Fruit fly (Drosophila melanogaster) whole organism, embryonic: ENCODE data around the gene Indy.
A peak's percentile ranks its signal among the peaks of the same experiment; 100 is the strongest.

Experiments used
- Abd-B ChIP-seq: fragments of 200-800 bp; sonication (Bioruptor generic); optimal IDR thresholded peaks from 2 replicates; lab custom pipeline; 2018; ENCODE audit warnings: missing biosample characterization, mild to moderate bottlenecking, missing genetic modification characterization, moderate library complexity
- BtbVII ChIP-seq: fragments of 200-800 bp; sonication (Bioruptor generic); optimal IDR thresholded peaks from 3 replicates; lab custom pipeline; 2017; ENCODE audit warnings: missing biosample characterization, mild to moderate bottlenecking, missing genetic modification characterization
- Bteb2 ChIP-seq: fragments of 200-800 bp; sonication (Bioruptor generic); optimal IDR thresholded peaks from 2 replicates; lab custom pipeline; 2016; ENCODE audit warnings: missing biosample characterization, missing genetic modification characterization
- C15 ChIP-seq: fragments of 200-800 bp; sonication (Bioruptor generic); IDR thresholded peaks from 3 replicates; pipeline ENCODE4 v1.3.6; 2022; ENCODE audit warnings: missing biosample characterization, missing genetic modification characterization
- CG11085 ChIP-seq: fragments of 200-800 bp; sonication (Bioruptor generic); IDR thresholded peaks from 2 replicates; pipeline ENCODE4 v1.3.6; 2022; ENCODE audit warnings: missing biosample characterization, missing genetic modification characterization
- CG11504 ChIP-seq: fragments of 200-800 bp; sonication (Bioruptor generic); optimal IDR thresholded peaks from 3 replicates; lab custom pipeline; 2019; ENCODE audit warnings: missing biosample characterization, mild to moderate bottlenecking, missing genetic modification characterization, moderate library complexity
- CG12219 ChIP-seq: fragments of 200-800 bp; sonication (Bioruptor generic); optimal IDR thresholded peaks from 3 replicates; lab custom pipeline; 2018; ENCODE audit warnings: missing biosample characterization, mild to moderate bottlenecking, missing genetic modification characterization
- CG1233 ChIP-seq: fragments of 200-800 bp; sonication (Bioruptor generic); optimal IDR thresholded peaks from 4 replicates; lab custom pipeline; 2018; ENCODE audit warnings: missing biosample characterization, mild to moderate bottlenecking, missing genetic modification characterization
- CG13894 ChIP-seq: fragments of 200-800 bp; sonication (Bioruptor generic); optimal IDR thresholded peaks from 3 replicates; lab custom pipeline; 2018; ENCODE audit warnings: missing biosample characterization, mild to moderate bottlenecking, missing genetic modification characterization, moderate library complexity
- CG17359 ChIP-seq: fragments of 200-800 bp; sonication (Bioruptor generic); optimal IDR thresholded peaks from 3 replicates; lab custom pipeline; 2018; ENCODE audit warnings: missing biosample characterization, mild to moderate bottlenecking, missing genetic modification characterization, moderate library complexity
- CG18619 ChIP-seq: fragments of 200-800 bp; sonication (Bioruptor generic); optimal IDR thresholded peaks from 3 replicates; lab custom pipeline; 2017; ENCODE audit warnings: missing biosample characterization, mild to moderate bottlenecking, missing genetic modification characterization
- CG2678 ChIP-seq: fragments of 200-800 bp; sonication (Bioruptor generic); optimal IDR thresholded peaks from 3 replicates; lab custom pipeline; 2019; ENCODE audit warnings: missing biosample characterization, mild to moderate bottlenecking, missing genetic modification characterization, moderate library complexity
- CG31388 ChIP-seq: fragments of 200-800 bp; sonication (Bioruptor generic); optimal IDR thresholded peaks from 2 replicates; lab custom pipeline; 2016; ENCODE audit warnings: missing biosample characterization, missing genetic modification characterization
- CG31441 ChIP-seq: fragments of 200-800 bp; sonication (Bioruptor generic); IDR thresholded peaks from 2 replicates; pipeline ENCODE4 v1.3.6; 2022; ENCODE audit warnings: missing biosample characterization, missing genetic modification characterization
- CG3838 ChIP-seq: fragments of 200-800 bp; sonication (Bioruptor generic); optimal IDR thresholded peaks from 3 replicates; lab custom pipeline; 2016; ENCODE audit warnings: missing biosample characterization, missing genetic modification characterization
- CG7556 ChIP-seq: fragments of 200-800 bp; sonication (Bioruptor generic); optimal IDR thresholded peaks from 2 replicates; lab custom pipeline; 2017; ENCODE audit warnings: missing biosample characterization, mild to moderate bottlenecking, missing genetic modification characterization
- CG8944 ChIP-seq: fragments of 200-800 bp; sonication (Bioruptor generic); optimal IDR thresholded peaks from 3 replicates; lab custom pipeline; 2016; ENCODE audit warnings: missing biosample characterization, missing genetic modification characterization
- CG9817 ChIP-seq: fragments of 200-800 bp; sonication (Bioruptor generic); optimal IDR thresholded peaks from 2 replicates; lab custom pipeline; 2018; ENCODE audit warnings: missing biosample characterization, mild to moderate bottlenecking, missing genetic modification characterization, moderate library complexity
- D ChIP-seq, 2 experiments: fragments of 200-800 bp in 1 of 2; fragments of >200 bp in 1 of 2; sonication (Bioruptor generic) in 1 of 2; optimal IDR thresholded peaks; 2 replicates in 1 of 2; 3 replicates in 1 of 2; lab custom pipeline; 2017; ENCODE audit warnings: mild to moderate bottlenecking in 1 of 2, missing biosample characterization in 1 of 2, missing genetic modification characterization in 1 of 2, missing genetic modification reagents in 1 of 2
- D19A ChIP-seq: fragments of 200-800 bp; optimal IDR thresholded peaks from 3 replicates; lab custom pipeline; 2019; ENCODE audit warnings: missing biosample characterization, mild to moderate bottlenecking, missing genetic modification characterization, moderate library complexity
- Ets65A ChIP-seq: fragments of 200-800 bp; sonication (Bioruptor generic); peaks from one replicate; lab custom pipeline; 2016; ENCODE audit warnings: missing biosample characterization, missing genetic modification characterization
- HLH54F ChIP-seq: fragments of 200-800 bp; sonication (Bioruptor generic); optimal IDR thresholded peaks from 3 replicates; lab custom pipeline; 2016; ENCODE audit warnings: missing biosample characterization, missing genetic modification characterization
- Hr51 ChIP-seq, 2 experiments: fragments of 200-800 bp; sonication (Bioruptor generic); optimal IDR thresholded peaks; 2 replicates in 1 of 2; 3 replicates in 1 of 2; lab custom pipeline; 2016 to 2018; ENCODE audit warnings: missing biosample characterization in 2 of 2, missing genetic modification characterization in 2 of 2, mild to moderate bottlenecking in 1 of 2, moderate library complexity in 1 of 2
- Lhr ChIP-seq: fragments of 200-800 bp; sonication (Bioruptor generic); optimal IDR thresholded peaks from 3 replicates; lab custom pipeline; 2017; ENCODE audit warnings: mild to moderate bottlenecking, missing biosample characterization, missing genetic modification reagents, missing genetic modification characterization
- Oli ChIP-seq: fragments of 200-800 bp; sonication (Bioruptor generic); optimal IDR thresholded peaks from 2 replicates; lab custom pipeline; 2018; ENCODE audit warnings: missing biosample characterization, mild to moderate bottlenecking, missing genetic modification characterization, moderate library complexity
- Ptx1 ChIP-seq: fragments of 200-800 bp; sonication (Bioruptor generic); IDR thresholded peaks from 2 replicates; pipeline ENCODE4 v1.3.6; 2022; ENCODE audit warnings: missing biosample characterization, missing genetic modification characterization
- Scr ChIP-seq: fragments of 200-800 bp; sonication (Bioruptor generic); IDR thresholded peaks from 2 replicates; pipeline ENCODE4 v1.3.6; 2022; ENCODE audit warnings: missing biosample characterization, missing genetic modification characterization; ENCODE audit not compliant: partially characterized antibody
- ab ChIP-seq: fragments of 200-800 bp; sonication (Bioruptor generic); optimal IDR thresholded peaks from 2 replicates; lab custom pipeline; 2016; ENCODE audit warnings: missing biosample characterization, missing genetic modification characterization
- ac ChIP-seq: fragments of 200-800 bp; sonication (Bioruptor generic); optimal IDR thresholded peaks from 3 replicates; lab custom pipeline; 2017; ENCODE audit warnings: missing biosample characterization, mild to moderate bottlenecking, missing genetic modification characterization
- btn ChIP-seq: fragments of 200-800 bp; sonication (Bioruptor generic); optimal IDR thresholded peaks from 2 replicates; lab custom pipeline; 2016; ENCODE audit warnings: missing biosample characterization, missing genetic modification characterization
- dmrt11E ChIP-seq: fragments of 200-800 bp; sonication (Bioruptor generic); optimal IDR thresholded peaks from 3 replicates; lab custom pipeline; 2018; ENCODE audit warnings: missing biosample characterization, mild to moderate bottlenecking, missing genetic modification characterization, moderate library complexity
- exex ChIP-seq: fragments of 200-800 bp; sonication (Bioruptor generic); optimal IDR thresholded peaks from 4 replicates; lab custom pipeline; 2018; ENCODE audit warnings: missing biosample characterization, mild to moderate bottlenecking, missing genetic modification characterization, moderate library complexity
- gem ChIP-seq: fragments of 200-800 bp; sonication (Bioruptor generic); optimal IDR thresholded peaks from 2 replicates; lab custom pipeline; 2019; ENCODE audit warnings: missing biosample characterization, mild to moderate bottlenecking, missing genetic modification characterization, moderate library complexity
- gfzf ChIP-seq: fragments of 200-800 bp; sonication (Bioruptor generic); optimal IDR thresholded peaks from 2 replicates; lab custom pipeline; 2016; ENCODE audit warnings: missing biosample characterization, mild to moderate bottlenecking, missing genetic modification characterization, moderate library complexity
- hbn ChIP-seq: fragments of 200-800 bp; sonication (Bioruptor generic); IDR thresholded peaks from 2 replicates; pipeline ENCODE4 v1.3.6; 2022; ENCODE audit warnings: missing biosample characterization, missing genetic modification characterization; ENCODE audit not compliant: partially characterized antibody
- lab ChIP-seq: fragments of 200-800 bp; sonication (Bioruptor generic); optimal IDR thresholded peaks from 3 replicates; lab custom pipeline; 2017; ENCODE audit warnings: missing biosample characterization, missing genetic modification characterization, mild to moderate bottlenecking, moderate library complexity, missing genetic modification reagents
- ro ChIP-seq: fragments of 200-800 bp; sonication (Bioruptor generic); IDR thresholded peaks from 2 replicates; pipeline ENCODE4 v1.3.6; 2022; ENCODE audit warnings: missing biosample characterization, missing genetic modification characterization
- scrt ChIP-seq: fragments of 200-800 bp; sonication (Bioruptor generic); optimal IDR thresholded peaks from 2 replicates; lab custom pipeline; 2018; ENCODE audit warnings: missing biosample characterization, mild to moderate bottlenecking, missing genetic modification characterization, moderate library complexity
- sens ChIP-seq: fragments of 200-800 bp; sonication (Bioruptor generic); peaks from one replicate; lab custom pipeline; 2016; ENCODE audit warnings: missing biosample characterization, missing genetic modification characterization
- sisA ChIP-seq: fragments of 200-800 bp; sonication (Bioruptor generic); IDR thresholded peaks from 2 replicates; pipeline ENCODE4 v1.3.6; 2022; ENCODE audit warnings: missing biosample characterization, missing genetic modification characterization
- tgo ChIP-seq: fragments of 200-800 bp; sonication (Bioruptor generic); IDR thresholded peaks from 3 replicates; pipeline ENCODE4 v1.3.6; 2022; ENCODE audit warnings: missing biosample characterization, missing genetic modification characterization

The Indy gene

DNA sequence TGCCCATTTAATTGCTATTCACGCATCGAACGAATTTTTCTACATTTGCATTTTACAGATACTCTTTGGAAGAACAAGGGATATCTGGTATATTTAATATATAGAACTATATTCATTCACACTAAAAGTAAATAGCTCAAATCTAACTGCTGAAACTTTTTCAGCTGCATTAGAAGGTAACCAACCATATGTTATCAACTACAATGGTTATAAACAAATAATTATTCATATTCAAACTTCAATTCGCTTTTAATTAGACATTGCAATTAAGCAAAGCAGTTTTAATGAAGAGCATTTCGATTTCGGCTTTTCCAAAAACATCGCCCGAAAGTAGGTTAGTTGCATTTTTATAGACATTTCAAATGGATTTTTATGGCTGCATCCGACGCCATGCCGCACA, 49.7 kb downstream of the Indy start (continued):
- TF ChIP-seq CG9817 (tag; lab: Kevin White, UChicago) (no peak), ab (GFP tag; lab: Kevin White, UChicago) (no peak), CG31388 (GFP tag; lab: Kevin White, UChicago) (no peak), D19A (tag; lab: Kevin White, UChicago) (peak; percentile 88), C15 (GFP tag; lab: Robert Waterston, UW) (no peak), ro (GFP tag; lab: Robert Waterston, UW) (no peak), Scr (GFP tag; lab: Robert Waterston, UW) (no peak), tgo (GFP tag; lab: Robert Waterston, UW) (no peak; the same call in 2 of the 3 replicates), scrt (no peak), CG3838 (GFP tag; lab: Kevin White, UChicago) (no peak), Ets65A (GFP tag; lab: Kevin White, UChicago) (no peak), Oli (tag; lab: Kevin White, UChicago) (peak; percentile 17), exex (tag; lab: Kevin White, UChicago) (no peak), dmrt11E (tag; lab: Kevin White, UChicago) (no peak), Abd-B (GFP tag; lab: Kevin White, UChicago) (peak; percentile 25), CG17359 (tag; lab: Kevin White, UChicago) (peak; percentile 2), CG18619 (GFP tag; lab: Kevin White, UChicago) (no peak), ac (GFP tag; lab: Kevin White, UChicago) (no peak), D (optimal IDR thresholded peaks at IDR 0.05; lab: Kevin White, UChicago) (no peak), D (GFP tag; optimal IDR thresholded peaks at IDR 0.05; lab: Kevin White, UChicago) (no peak), Lhr (no peak), hbn (GFP tag; lab: Robert Waterston, UW) (no peak), CG11504 (tag; lab: Kevin White, UChicago) (peak; percentile 58), CG11085 (GFP tag; lab: Robert Waterston, UW) (no peak), CG13894 (tag; lab: Kevin White, UChicago) (no peak), Hr51 (GFP tag; optimal IDR thresholded peaks at IDR 0.05; lab: Kevin White, UChicago) (peak in 1 of 2 experiments; percentile 50), btn (GFP tag; lab: Kevin White, UChicago) (no peak), lab (no peak), Bteb2 (GFP tag; lab: Kevin White, UChicago) (no peak), CG12219 (GFP tag; lab: Kevin White, UChicago) (no peak), Ptx1 (GFP tag; lab: Robert Waterston, UW) (peak; percentile 41; the same call in 1 of the 2 replicates), gem (tag; lab: Kevin White, UChicago) (peak; percentile 21), BtbVII (GFP tag; lab: Kevin White, UChicago) (no peak), CG7556 (GFP tag; lab: Kevin White, UChicago) (no peak), HLH54F (GFP tag; lab: Kevin White, UChicago) (no peak), CG8944 (GFP tag; lab: Kevin White, UChicago) (no peak), gfzf (GFP tag; lab: Kevin White, UChicago) (no peak), CG31441 (GFP tag; lab: Robert Waterston, UW) (no peak), sens (GFP tag; lab: Kevin White, UChicago) (peak; percentile 45), CG2678 (tag; lab: Kevin White, UChicago) (peak; percentile 12), CG1233 (GFP tag; lab: Kevin White, UChicago) (no peak), sisA (GFP tag; lab: Robert Waterston, UW) (no peak)
